Fruit fly (Drosophila melanogaster) whole organism, prepupa: ENCODE measurements around the gene Msp300.

Experiments used
- Blimp-1 ChIP-seq: fragments of 200-800 bp; sonication (Bioruptor generic); optimal IDR thresholded peaks from 3 replicates; lab custom pipeline; 2017; ENCODE audit warnings: missing biosample characterization, missing genetic modification characterization, mild to moderate bottlenecking, moderate library complexity, missing genetic modification reagents
- CG10631 ChIP-seq: fragments of 200-800 bp; sonication (Bioruptor generic); optimal IDR thresholded peaks from 2 replicates; lab custom pipeline; 2016; ENCODE audit warnings: missing biosample characterization, missing genetic modification characterization
- CG10669 ChIP-seq: fragments of 200-800 bp; sonication (Bioruptor generic); optimal IDR thresholded peaks from 3 replicates; lab custom pipeline; 2018; ENCODE audit warnings: missing biosample characterization, mild to moderate bottlenecking, missing genetic modification characterization, moderate library complexity
- CG11294 ChIP-seq: fragments of 200-800 bp; sonication (Bioruptor generic); IDR thresholded peaks from 2 replicates; pipeline ENCODE4 v1.3.6; 2022; ENCODE audit warnings: missing biosample characterization, missing genetic modification characterization
- CG11762 ChIP-seq: fragments of 200-800 bp; sonication (Bioruptor generic); optimal IDR thresholded peaks from 3 replicates; lab custom pipeline; 2016; ENCODE audit warnings: missing biosample characterization, missing genetic modification characterization; ENCODE audit not compliant: insufficient read depth
- CG1621 ChIP-seq: fragments of 200-800 bp; sonication (Bioruptor generic); optimal IDR thresholded peaks from 3 replicates; lab custom pipeline; 2018; ENCODE audit warnings: missing biosample characterization, mild to moderate bottlenecking, missing genetic modification characterization
- CG16779 ChIP-seq: fragments of 200-800 bp; sonication (Bioruptor generic); optimal IDR thresholded peaks from 3 replicates; lab custom pipeline; 2017; ENCODE audit warnings: missing biosample characterization, mild to moderate bottlenecking, missing genetic modification characterization
- CG3032 ChIP-seq: fragments of 200-800 bp; optimal IDR thresholded peaks from 2 replicates; lab custom pipeline; 2019; ENCODE audit warnings: missing biosample characterization, mild to moderate bottlenecking, missing genetic modification characterization, moderate library complexity
- CG31627 ChIP-seq: fragments of 200-800 bp; sonication (Bioruptor generic); optimal IDR thresholded peaks from 3 replicates; lab custom pipeline; 2016; ENCODE audit warnings: missing biosample characterization, missing genetic modification characterization
- CG32006 ChIP-seq: fragments of 200-800 bp; sonication (Bioruptor generic); optimal IDR thresholded peaks from 3 replicates; lab custom pipeline; 2017; ENCODE audit warnings: missing biosample characterization, mild to moderate bottlenecking, missing genetic modification characterization
- CG34406 ChIP-seq: fragments of 200-800 bp; sonication (Bioruptor generic); optimal IDR thresholded peaks from 3 replicates; lab custom pipeline; 2016; ENCODE audit warnings: missing biosample characterization, missing genetic modification characterization
- CG3919 ChIP-seq: fragments of 200-800 bp; sonication (Bioruptor generic); optimal IDR thresholded peaks from 3 replicates; lab custom pipeline; 2016; ENCODE audit warnings: missing biosample characterization, missing genetic modification characterization
- CG6163 ChIP-seq: fragments of 200-800 bp; sonication (Bioruptor generic); IDR thresholded peaks from 3 replicates; pipeline ENCODE4 v1.3.6; 2022; ENCODE audit warnings: missing biosample characterization, missing genetic modification characterization
- CG6808 ChIP-seq: fragments of 200-800 bp; sonication (Bioruptor generic); optimal IDR thresholded peaks from 3 replicates; lab custom pipeline; 2017; ENCODE audit warnings: missing biosample characterization, missing genetic modification characterization, mild to moderate bottlenecking, moderate library complexity, missing genetic modification reagents
- CG8319 ChIP-seq: fragments of 200-800 bp; sonication (Bioruptor generic); optimal IDR thresholded peaks from 3 replicates; lab custom pipeline; 2016; ENCODE audit warnings: missing biosample characterization, missing genetic modification characterization
- CG8632 ChIP-seq: fragments of 200-800 bp; sonication (Bioruptor generic); optimal IDR thresholded peaks from 3 replicates; lab custom pipeline; 2016; ENCODE audit warnings: missing biosample characterization, missing genetic modification characterization
- CG9139 ChIP-seq: fragments of 200-800 bp; sonication (Bioruptor generic); optimal IDR thresholded peaks from 3 replicates; lab custom pipeline; 2017; ENCODE audit warnings: missing biosample characterization, mild to moderate bottlenecking, missing genetic modification characterization
- Eip75B ChIP-seq: fragments of 200-800 bp; sonication (Bioruptor generic); optimal IDR thresholded peaks from 3 replicates; lab custom pipeline; 2016; ENCODE audit warnings: missing biosample characterization, missing genetic modification characterization
- Eip78C ChIP-seq: fragments of 200-800 bp; sonication (Bioruptor generic); peaks from one replicate; lab custom pipeline; 2016; ENCODE audit warnings: missing biosample characterization, missing genetic modification characterization
- Ets21C ChIP-seq: fragments of 200-800 bp; sonication (Bioruptor generic); optimal IDR thresholded peaks from 3 replicates; lab custom pipeline; 2016; ENCODE audit warnings: missing biosample characterization, missing genetic modification characterization
- Ets96B ChIP-seq: fragments of 200-800 bp; optimal IDR thresholded peaks from 2 replicates; lab custom pipeline; 2019; ENCODE audit warnings: missing biosample characterization, mild to moderate bottlenecking, missing genetic modification characterization, moderate library complexity
- Hr38 ChIP-seq: sonication (Bioruptor generic); optimal IDR thresholded peaks from 2 replicates; lab custom pipeline; 2016; ENCODE audit warnings: missing biosample characterization, missing genetic modification characterization
- Hr4 ChIP-seq: fragments of 200-800 bp; sonication (Bioruptor generic); optimal IDR thresholded peaks from 3 replicates; lab custom pipeline; 2016; ENCODE audit warnings: missing biosample characterization, missing genetic modification characterization
- Met ChIP-seq: fragments of 200-800 bp; sonication (Bioruptor generic); optimal IDR thresholded peaks from 3 replicates; lab custom pipeline; 2016; ENCODE audit warnings: missing biosample characterization, missing genetic modification characterization
- OdsH ChIP-seq: fragments of 200-800 bp; sonication (Bioruptor generic); optimal IDR thresholded peaks from 3 replicates; lab custom pipeline; 2016; ENCODE audit warnings: missing biosample characterization, missing genetic modification characterization
- Sox102F ChIP-seq: fragments of 200-800 bp; sonication (Bioruptor generic); optimal IDR thresholded peaks from 2 replicates; lab custom pipeline; 2016; ENCODE audit warnings: missing biosample characterization, mild to moderate bottlenecking, missing genetic modification characterization
- Sox14 ChIP-seq: fragments of 200-800 bp; sonication (Bioruptor generic); optimal IDR thresholded peaks from 3 replicates; lab custom pipeline; 2016; ENCODE audit warnings: missing biosample characterization, missing genetic modification characterization
- Sox15 ChIP-seq: fragments of 200-800 bp; sonication (Bioruptor generic); optimal IDR thresholded peaks from 3 replicates; lab custom pipeline; 2016; ENCODE audit warnings: missing biosample characterization, missing genetic modification characterization
- achi ChIP-seq: fragments of 200-800 bp; sonication (Bioruptor generic); optimal IDR thresholded peaks from 3 replicates; lab custom pipeline; 2016; ENCODE audit warnings: missing biosample characterization, missing genetic modification characterization
- acj6 ChIP-seq: fragments of 200-800 bp; sonication (Bioruptor generic); optimal IDR thresholded peaks from 3 replicates; lab custom pipeline; 2016; ENCODE audit warnings: missing biosample characterization, missing genetic modification characterization
- cyc ChIP-seq: fragments of 200-800 bp; sonication (Bioruptor generic); optimal IDR thresholded peaks from 3 replicates; lab custom pipeline; 2016; ENCODE audit warnings: missing biosample characterization, missing genetic modification characterization
- dac ChIP-seq: fragments of 200-800 bp; sonication (Bioruptor generic); optimal IDR thresholded peaks from 2 replicates; lab custom pipeline; 2017; ENCODE audit warnings: missing biosample characterization, mild to moderate bottlenecking, missing genetic modification characterization
- dsx ChIP-seq: fragments of 200-800 bp; optimal IDR thresholded peaks from 3 replicates; lab custom pipeline; 2019; ENCODE audit warnings: missing biosample characterization, mild to moderate bottlenecking, missing genetic modification characterization, moderate library complexity; ENCODE audit not compliant: poor library complexity, severe bottlenecking
- eg ChIP-seq: fragments of 200-800 bp; sonication (Bioruptor generic); IDR thresholded peaks from 3 replicates; pipeline ENCODE4 v1.3.6; 2022; ENCODE audit warnings: missing biosample characterization, missing genetic modification characterization
- esn ChIP-seq: fragments of 200-800 bp; sonication (Bioruptor generic); optimal IDR thresholded peaks from 2 replicates; lab custom pipeline; 2016; ENCODE audit warnings: missing biosample characterization, mild to moderate bottlenecking, missing genetic modification characterization, moderate library complexity
- fd59A ChIP-seq: fragments of 200-800 bp; sonication (Bioruptor generic); optimal IDR thresholded peaks from 2 replicates; lab custom pipeline; 2017; ENCODE audit warnings: missing biosample characterization, mild to moderate bottlenecking, missing genetic modification characterization, missing genetic modification reagents
- fd85E ChIP-seq: fragments of 200-800 bp; sonication (Bioruptor generic); optimal IDR thresholded peaks from 3 replicates; lab custom pipeline; 2016; ENCODE audit warnings: missing biosample characterization, missing genetic modification characterization
- fkh ChIP-seq: fragments of 200-800 bp; sonication (Bioruptor generic); optimal IDR thresholded peaks from 3 replicates; lab custom pipeline; 2017; ENCODE audit warnings: missing biosample characterization, mild to moderate bottlenecking, missing genetic modification characterization, moderate library complexity
- net ChIP-seq: fragments of 200-800 bp; sonication (Bioruptor generic); optimal IDR thresholded peaks from 3 replicates; lab custom pipeline; 2016; ENCODE audit warnings: missing biosample characterization, missing genetic modification characterization
- salr ChIP-seq, 2 experiments: fragments of 200-800 bp; sonication (Bioruptor generic); optimal IDR thresholded peaks; 3 replicates each; lab custom pipeline; 2016 to 2018; ENCODE audit warnings: missing biosample characterization in 2 of 2, missing genetic modification characterization in 2 of 2, mild to moderate bottlenecking in 1 of 2
- spab ChIP-seq: fragments of 200-800 bp; sonication (Bioruptor generic); optimal IDR thresholded peaks from 2 replicates; lab custom pipeline; 2017; ENCODE audit warnings: missing biosample characterization, mild to moderate bottlenecking, missing genetic modification characterization, missing genetic modification reagents
- ss ChIP-seq, 2 experiments: fragments of 200-800 bp; sonication (Bioruptor generic); optimal IDR thresholded peaks; 2 replicates in 1 of 2; 3 replicates in 1 of 2; lab custom pipeline; 2017 to 2018; ENCODE audit warnings: mild to moderate bottlenecking in 2 of 2, missing biosample characterization in 2 of 2, missing genetic modification characterization in 2 of 2, moderate library complexity in 1 of 2
- svp ChIP-seq: fragments of 200-800 bp; sonication (Bioruptor generic); peaks from one replicate; lab custom pipeline; 2016; ENCODE audit warnings: missing biosample characterization, missing genetic modification characterization
- topi ChIP-seq: fragments of 200-800 bp; sonication (Bioruptor generic); optimal IDR thresholded peaks from 3 replicates; lab custom pipeline; 2016; ENCODE audit warnings: missing biosample characterization, missing genetic modification characterization
- vri ChIP-seq: fragments of 200-800 bp; sonication (Bioruptor generic); optimal IDR thresholded peaks from 3 replicates; lab custom pipeline; 2016; ENCODE audit warnings: missing biosample characterization, mild to moderate bottlenecking, missing genetic modification characterization

The Msp300 gene

dm6 chr2L:5254105-5254711 is 153.5 kb downstream of the Msp300 start (continued):
- TF ChIP-seq OdsH (GFP tag; lab: Kevin White, UChicago) (peak; percentile 91), Ets21C (GFP tag; lab: Kevin White, UChicago) (peak; percentile 94), CG8319 (peak; percentile 86), net (GFP tag; lab: Kevin White, UChicago) (peak; percentile 91), Eip78C (peak; percentile 99), CG10669 (GFP tag; lab: Kevin White, UChicago) (peak; percentile 90), cyc (GFP tag; lab: Kevin White, UChicago) (peak; percentile 96), CG8632 (GFP tag; lab: Kevin White, UChicago) (peak; percentile 88), salr (GFP tag; optimal IDR thresholded peaks at IDR 0.05; lab: Kevin White, UChicago) (peak; percentile 77 to 83), achi (GFP tag; lab: Kevin White, UChicago) (peak; percentile 92), CG10631 (GFP tag; lab: Kevin White, UChicago) (peak; percentile 94), CG32006 (peak; percentile 80), Hr4 (GFP tag; lab: Kevin White, UChicago) (peak; percentile 69), topi (GFP tag; lab: Kevin White, UChicago) (peak; percentile 96), eg (GFP tag; lab: Robert Waterston, UW) (peak; percentile 76), Blimp-1 (peak; percentile 83), spab (GFP tag; lab: Kevin White, UChicago) (peak; percentile 95), fd59A (peak; percentile 92), svp (GFP tag; lab: Kevin White, UChicago) (peak; percentile 99)

- TF ChIP-seq CG9139 (GFP tag; lab: Kevin White, UChicago) (peak; percentile 12), spab (GFP tag; lab: Kevin White, UChicago) (peak; percentile 44), CG11294 (GFP tag; lab: Robert Waterston, UW) (no peak; the same call in 1 of the 2 replicates), CG11762 (GFP tag; lab: Kevin White, UChicago) (peak; percentile 54), Blimp-1 (peak; percentile 25), fd59A (peak; percentile 3), CG6808 (GFP tag; lab: Kevin White, UChicago) (peak; percentile 49), esn (GFP tag; lab: Kevin White, UChicago) (peak; percentile 88), dsx (GFP tag; lab: Kevin White, UChicago) (peak; percentile 55), CG3919 (GFP tag; lab: Kevin White, UChicago) (peak; percentile 47), CG10631 (GFP tag; lab: Kevin White, UChicago) (peak; percentile 51), Sox102F (GFP tag; lab: Kevin White, UChicago) (peak; percentile 86), CG34406 (GFP tag; lab: Kevin White, UChicago) (peak; percentile 61), Eip75B (GFP tag; lab: Kevin White, UChicago) (peak; percentile 53), Sox15 (GFP tag; lab: Kevin White, UChicago) (peak; percentile 54), dac (no peak), CG3032 (tag; lab: Kevin White, UChicago) (peak; percentile 39), CG1621 (tag; lab: Kevin White, UChicago) (peak; percentile 9), cyc (GFP tag; lab: Kevin White, UChicago) (peak; percentile 83), CG16779 (tag; lab: Kevin White, UChicago) (no peak), Ets96B (peak; percentile 74), CG6163 (GFP tag; lab: Robert Waterston, UW) (peak; percentile 80), Met (GFP tag; lab: Kevin White, UChicago) (peak; percentile 89), Hr38 (no peak), fkh (peak; percentile 90), fd85E (GFP tag; lab: Kevin White, UChicago) (no peak), ss (GFP tag; optimal IDR thresholded peaks at IDR 0.05; lab: Kevin White, UChicago) (peak; percentile 26 to 54), acj6 (peak; percentile 78), CG10669 (GFP tag; lab: Kevin White, UChicago) (peak; percentile 59), Eip78C (peak; percentile 88), eg (GFP tag; lab: Robert Waterston, UW) (peak; percentile 64), Sox14 (peak; percentile 79), net (GFP tag; lab: Kevin White, UChicago) (peak; percentile 56), achi (GFP tag; lab: Kevin White, UChicago) (peak; percentile 63), CG8319 (peak; percentile 30), CG31627 (GFP tag; lab: Kevin White, UChicago) (peak; percentile 83), vri (GFP tag; lab: Kevin White, UChicago) (peak; percentile 99), Hr4 (GFP tag; lab: Kevin White, UChicago) (peak; percentile 51)
Observed at dm6 chr2L:5256036-5256846, 155.6 kb downstream of the Msp300 start.
